Fruit fly (Drosophila melanogaster): ENCODE measurements around the gene CG31676.

CG31676 gene

DNA sequence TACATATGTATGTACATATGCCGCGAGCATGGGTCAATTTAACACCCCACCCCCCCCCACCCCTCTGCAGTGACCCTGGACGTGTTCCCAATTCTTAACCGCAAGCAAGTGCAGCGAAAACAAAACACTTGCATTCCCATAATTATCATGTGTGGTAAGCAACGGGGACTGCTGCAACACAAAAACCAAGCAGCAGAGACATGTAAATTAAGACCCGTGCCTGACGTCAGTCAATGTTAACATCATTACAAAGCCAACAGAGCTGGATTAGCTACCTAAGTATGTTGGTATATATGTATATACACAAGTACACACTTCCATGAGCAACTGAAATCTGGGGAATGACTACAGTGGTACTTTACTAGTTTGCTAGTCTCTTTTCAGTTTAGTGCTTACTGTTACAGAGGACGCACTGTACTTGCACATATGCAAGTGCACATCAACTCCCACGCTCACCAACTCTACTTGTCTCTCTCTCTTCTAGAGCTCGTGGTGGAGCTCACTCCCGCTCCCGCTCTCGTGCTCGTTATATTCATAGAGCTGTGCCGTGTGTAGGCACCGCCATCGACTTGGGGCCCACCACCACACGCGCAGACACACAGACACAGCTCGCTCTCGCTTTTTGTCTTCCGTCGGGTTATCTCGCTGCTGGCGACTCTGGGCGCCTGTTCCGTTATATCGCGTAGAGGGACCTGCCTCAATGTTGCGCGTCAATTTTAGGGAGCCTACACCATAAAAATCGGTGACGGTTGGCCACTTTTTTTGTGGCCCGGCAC lies 19.1 kb upstream of the CG31676 start:
- TF ChIP-seq kay (GFP tag; ENCODE audit: borderline replicate concordance) (no peak), Hr96 (GFP tag; optimal IDR thresholded peaks at IDR 0.05) (peak; percentile 38), Crg-1 (GFP tag; optimal IDR thresholded peaks at IDR 0.05) (no peak), cnc (optimal IDR thresholded peaks at IDR 0.05) (no peak), CG12768 (GFP tag; optimal IDR thresholded peaks at IDR 0.05) (no peak), bab1 (GFP tag; optimal IDR thresholded peaks at IDR 0.05) (peak; percentile 54), cic (GFP tag; optimal IDR thresholded peaks at IDR 0.05) (peak; percentile 3), toe (GFP tag; optimal IDR thresholded peaks at IDR 0.05) (no peak), CG11617 (GFP tag; optimal IDR thresholded peaks at IDR 0.05) (no peak), Mnt (GFP tag; optimal IDR thresholded peaks at IDR 0.05) (no peak), Clk (GFP tag; optimal IDR thresholded peaks at IDR 0.05) (no peak), CG1620 (GFP tag; optimal IDR thresholded peaks at IDR 0.05) (no peak), CG7045 (GFP tag; optimal IDR thresholded peaks at IDR 0.05) (no peak), ovo (GFP tag; optimal IDR thresholded peaks at IDR 0.05) (peak; percentile 51), tj (GFP tag; optimal IDR thresholded peaks at IDR 0.05) (no peak), CG33017 (tag; optimal IDR thresholded peaks at IDR 0.05) (no peak), CG5204 (GFP tag; optimal IDR thresholded peaks at IDR 0.05) (no peak), pad (GFP tag; optimal IDR thresholded peaks at IDR 0.05) (no peak)

DNA sequence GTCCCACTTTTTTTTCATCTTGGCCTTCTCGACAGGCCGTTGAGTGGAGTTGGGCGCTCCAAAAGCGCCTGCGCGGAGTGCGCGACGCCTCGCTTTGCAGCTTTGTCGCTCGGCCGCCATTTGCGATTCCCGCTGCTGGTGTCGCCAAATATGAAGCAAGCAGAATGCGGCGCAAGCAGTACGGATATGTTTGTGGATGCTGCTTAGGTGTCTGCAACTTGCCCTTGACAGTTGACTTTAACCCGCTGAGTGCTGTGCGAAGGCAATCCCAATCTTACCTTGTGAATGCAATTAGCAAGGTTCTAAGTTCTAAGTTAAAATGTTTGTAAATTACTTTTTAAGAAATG lies 18.6 kb upstream of the CG31676 start:
- peak; percentile 28 for TF ChIP-seq tj (GFP tag; optimal IDR thresholded peaks at IDR 0.05)
- no peak for TF ChIP-seq CG1620 (GFP tag; optimal IDR thresholded peaks at IDR 0.05)
- TF ChIP-seq Clk (GFP tag; optimal IDR thresholded peaks at IDR 0.05), result no peak

DNA sequence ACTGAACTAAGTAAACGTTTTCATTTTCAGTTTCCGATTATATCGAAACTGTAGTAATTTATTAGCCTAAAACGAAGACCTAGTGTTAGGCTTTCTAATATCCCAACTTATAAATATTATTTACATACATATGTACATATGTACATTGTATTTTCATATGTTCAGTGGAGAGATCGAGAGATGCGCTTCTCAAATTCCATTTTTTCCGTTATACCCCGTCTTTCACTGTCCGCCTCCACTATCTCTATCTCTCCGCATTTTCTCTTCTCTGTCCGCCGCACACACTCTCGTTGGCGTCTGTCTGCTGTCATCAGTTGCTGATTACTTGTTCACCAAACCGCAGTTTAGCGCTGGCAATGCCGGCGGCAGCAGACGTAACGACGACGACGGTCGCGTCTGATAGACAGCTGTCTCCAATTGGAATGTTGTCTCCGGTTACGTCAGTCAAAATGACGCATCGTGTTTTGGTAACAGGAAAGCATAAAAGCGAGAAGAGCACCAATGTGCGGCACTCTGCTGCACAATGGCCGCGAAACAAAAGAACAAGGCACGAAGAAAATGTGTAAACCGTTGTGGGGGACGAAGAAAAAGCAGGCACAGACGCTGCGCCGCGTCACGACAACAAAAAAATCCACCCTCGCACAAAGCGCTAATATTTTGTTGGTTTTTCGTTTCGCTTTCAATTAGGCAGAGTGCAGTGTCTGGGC lies 17.9 kb upstream of the CG31676 start, which contains the start of gene CG9331:
Gene CG9331, plus strand, starts transcription at position 340 of the 707 bp plus-strand sequence.
- TF ChIP-seq Clk (GFP tag; optimal IDR thresholded peaks at IDR 0.05) (no peak), ovo (GFP tag; optimal IDR thresholded peaks at IDR 0.05) (peak; percentile 60), Hr96 (GFP tag; optimal IDR thresholded peaks at IDR 0.05) (no peak), tj (GFP tag; optimal IDR thresholded peaks at IDR 0.05) (no peak), Crg-1 (GFP tag; optimal IDR thresholded peaks at IDR 0.05) (no peak), cic (GFP tag; optimal IDR thresholded peaks at IDR 0.05) (peak; percentile 51), Mnt (GFP tag; optimal IDR thresholded peaks at IDR 0.05) (peak; percentile 47), CG5204 (GFP tag; optimal IDR thresholded peaks at IDR 0.05) (no peak), CG33017 (tag; optimal IDR thresholded peaks at IDR 0.05) (no peak), pad (GFP tag; optimal IDR thresholded peaks at IDR 0.05) (peak; percentile 97), CG11617 (GFP tag; optimal IDR thresholded peaks at IDR 0.05) (no peak), bab1 (GFP tag; optimal IDR thresholded peaks at IDR 0.05) (peak; percentile 57), cnc (optimal IDR thresholded peaks at IDR 0.05) (no peak), kay (GFP tag; ENCODE audit: borderline replicate concordance) (peak; percentile 97), CG7045 (GFP tag; optimal IDR thresholded peaks at IDR 0.05) (no peak)

DNA sequence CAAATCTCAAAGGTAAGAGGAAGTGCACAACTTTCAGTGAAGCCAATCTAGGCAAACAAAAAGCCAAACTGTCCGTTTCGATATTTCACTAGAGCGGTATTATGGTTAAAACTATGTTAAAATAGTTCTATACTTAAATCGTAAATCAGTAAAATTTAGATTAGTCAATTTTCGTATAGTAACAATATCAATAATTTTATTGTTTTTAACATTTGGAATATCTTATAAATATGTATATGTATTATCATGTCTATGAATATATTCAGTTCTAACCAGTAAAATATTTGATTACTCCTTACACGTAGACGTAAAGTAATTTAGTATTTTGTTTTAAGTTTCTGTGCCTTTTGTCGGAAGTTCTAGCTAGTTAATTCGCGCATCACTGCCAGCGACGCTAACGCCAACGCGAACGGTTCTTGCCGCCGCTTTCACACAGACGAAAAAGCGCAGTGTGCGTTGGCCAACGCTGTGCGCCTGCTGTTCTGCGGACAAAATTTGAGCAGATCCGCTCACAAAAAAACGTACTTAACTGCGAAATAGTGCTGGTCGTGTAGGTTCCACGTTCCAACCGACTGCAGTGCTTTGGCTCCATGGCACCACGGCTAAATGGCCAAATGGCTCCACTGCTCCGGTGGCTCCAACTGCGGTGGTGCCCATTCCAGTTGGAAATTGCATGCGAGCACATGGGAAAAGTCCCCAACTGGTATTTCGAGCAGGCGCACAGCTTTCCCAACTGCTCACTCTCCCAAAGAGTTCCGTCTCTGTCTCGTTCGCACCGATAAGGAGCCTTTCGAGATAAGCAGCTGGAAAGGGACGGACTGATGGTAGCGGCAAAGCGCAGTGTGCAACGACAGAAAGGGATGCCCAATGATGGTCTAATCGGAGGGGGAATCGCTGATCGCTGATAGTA lies 17.1 kb upstream of the CG31676 start:
- TF ChIP-seq tj (GFP tag; optimal IDR thresholded peaks at IDR 0.05) (peak; percentile 49), CG33017 (tag; optimal IDR thresholded peaks at IDR 0.05) (no peak), pad (GFP tag; optimal IDR thresholded peaks at IDR 0.05) (peak; percentile 100), bab1 (GFP tag; optimal IDR thresholded peaks at IDR 0.05) (peak; percentile 44), CG5204 (GFP tag; optimal IDR thresholded peaks at IDR 0.05) (no peak), cnc (optimal IDR thresholded peaks at IDR 0.05) (no peak), Crg-1 (GFP tag; optimal IDR thresholded peaks at IDR 0.05) (no peak), cic (GFP tag; optimal IDR thresholded peaks at IDR 0.05) (peak; percentile 86), Mnt (GFP tag; optimal IDR thresholded peaks at IDR 0.05) (peak; percentile 99), Clk (GFP tag; optimal IDR thresholded peaks at IDR 0.05) (no peak), CG7045 (GFP tag; optimal IDR thresholded peaks at IDR 0.05) (no peak), CG7101 (tag; optimal IDR thresholded peaks at IDR 0.05) (no peak), kay (GFP tag; ENCODE audit: borderline replicate concordance) (peak; percentile 41), toe (GFP tag; optimal IDR thresholded peaks at IDR 0.05) (peak; percentile 17), CG12768 (GFP tag; optimal IDR thresholded peaks at IDR 0.05) (peak; percentile 48), ovo (GFP tag; optimal IDR thresholded peaks at IDR 0.05) (peak; percentile 73), Hr96 (GFP tag; optimal IDR thresholded peaks at IDR 0.05) (peak; percentile 46), CG11617 (GFP tag; optimal IDR thresholded peaks at IDR 0.05) (no peak), CG1620 (GFP tag; optimal IDR thresholded peaks at IDR 0.05) (no peak), CG14711 (tag; optimal IDR thresholded peaks at IDR 0.05) (no peak)

DNA sequence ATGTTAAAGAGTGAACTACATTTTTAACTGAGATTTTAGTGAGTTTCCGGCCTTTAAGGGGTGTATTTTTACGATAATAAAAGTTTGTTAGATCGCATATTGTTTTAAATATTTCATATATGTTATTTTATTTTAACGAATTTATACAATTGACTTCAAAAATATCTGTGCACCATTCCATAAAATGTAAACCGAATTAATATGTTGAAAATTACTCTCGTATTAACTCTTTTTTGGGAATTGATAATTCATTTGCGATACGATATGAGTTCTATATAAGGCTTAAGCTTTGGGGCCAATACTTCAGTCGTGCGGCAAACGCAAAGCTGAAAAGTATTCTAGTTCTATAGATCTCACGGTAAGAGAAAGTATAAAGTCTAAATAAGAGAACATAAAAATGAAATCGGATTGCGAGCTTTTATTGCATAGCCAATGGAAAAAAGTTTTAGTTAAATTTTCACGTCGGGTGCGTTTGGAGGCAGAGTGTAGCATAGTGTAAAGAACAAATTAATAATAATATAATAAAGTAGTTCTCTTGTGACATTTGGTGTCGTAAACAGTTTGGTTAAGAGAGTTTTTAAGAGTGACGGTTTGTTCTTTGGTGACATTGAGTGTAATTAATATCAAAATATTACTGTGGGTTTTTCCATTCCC lies 16.3 kb upstream of the CG31676 start:
- TF ChIP-seq kay (GFP tag; ENCODE audit: borderline replicate concordance) (peak; percentile 96), Crg-1 (GFP tag; optimal IDR thresholded peaks at IDR 0.05) (no peak), bab1 (GFP tag; optimal IDR thresholded peaks at IDR 0.05) (no peak), CG33017 (tag; optimal IDR thresholded peaks at IDR 0.05) (peak; percentile 6), tj (GFP tag; optimal IDR thresholded peaks at IDR 0.05) (no peak)
